In the genomic region with DNA sequence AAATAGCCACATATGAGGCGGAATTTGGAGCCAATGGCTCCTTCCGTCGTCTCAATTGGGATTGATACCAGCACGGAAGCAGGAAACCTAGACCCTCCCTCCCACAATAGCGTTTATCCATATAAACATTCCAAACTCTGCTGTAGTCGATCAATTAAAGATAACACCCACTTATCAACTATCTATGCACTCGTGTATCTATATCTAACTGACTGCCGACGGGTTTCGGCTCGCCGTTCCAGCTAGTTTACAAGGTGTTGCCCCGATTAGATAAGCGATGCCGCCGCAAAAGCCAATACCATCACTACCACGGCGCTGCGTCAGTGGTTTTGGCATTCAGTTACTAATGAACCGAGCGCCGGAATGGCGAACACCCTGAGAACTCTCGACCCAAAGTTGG, we compare ENCODE assay signal across 3 fruit fly cellular contexts.
TF ChIP-seq lines count a peak whose summit lies in the region.

A gene (plus strand): TSS at position 333 of the 400 bp plus-strand sequence.

- no peak for TF ChIP-seq CTCF in whole organism, embryonic (GFP tag; optimal IDR thresholded peaks at IDR 0.05; lab: Kevin White, UChicago)

TF ChIP-seq in whole organism, adult, 20 proteins besides CTCF, POLR2A, EP300 and RAD21:
- TF ChIP-seq tj (GFP tag; optimal IDR thresholded peaks at IDR 0.05; lab: Kevin White, UChicago) (no peak), bab1 (GFP tag; optimal IDR thresholded peaks at IDR 0.05; lab: Kevin White, UChicago) (no peak), CG1620 (GFP tag; optimal IDR thresholded peaks at IDR 0.05; lab: Kevin White, UChicago) (no peak), toe (GFP tag; optimal IDR thresholded peaks at IDR 0.05; lab: Kevin White, UChicago) (no peak), Crg-1 (GFP tag; optimal IDR thresholded peaks at IDR 0.05; lab: Kevin White, UChicago) (no peak), cic (GFP tag; optimal IDR thresholded peaks at IDR 0.05; lab: Kevin White, UChicago) (peak; percentile 53), CG12768 (GFP tag; optimal IDR thresholded peaks at IDR 0.05; lab: Kevin White, UChicago) (peak; percentile 7), pad (GFP tag; optimal IDR thresholded peaks at IDR 0.05; lab: Kevin White, UChicago) (no peak), CG11617 (GFP tag; optimal IDR thresholded peaks at IDR 0.05; lab: Kevin White, UChicago) (no peak)

TF ChIP-seq in whole organism, embryonic, 481 proteins besides CTCF, POLR2A, EP300 and RAD21:
- no peak for TF ChIP-seq Eip74EF (GFP tag; optimal IDR thresholded peaks at IDR 0.05; lab: Kevin White, UChicago)
- no peak for TF ChIP-seq stwl (tag; optimal IDR thresholded peaks at IDR 0.05; lab: Kevin White, UChicago)
- peak; percentile 64 for TF ChIP-seq sd (tag; optimal IDR thresholded peaks at IDR 0.05; lab: Kevin White, UChicago)
- peak; percentile 74 for TF ChIP-seq GATAe (GFP tag; conservative IDR thresholded peaks at IDR 0.05; lab: Robert Waterston, UW)
- no peak for TF ChIP-seq Oaz (GFP tag; IDR thresholded peaks at IDR 0.05; lab: Robert Waterston, UW)
- TF ChIP-seq CG9437 (GFP tag; optimal IDR thresholded peaks at IDR 0.05; lab: Kevin White, UChicago), result no peak
- TF ChIP-seq Nf-YC (tag; optimal IDR thresholded peaks at IDR 0.05; lab: Kevin White, UChicago), result no peak
- 0 out of 2 replicates have a peak, but pooled peaks have one; percentile 24 for TF ChIP-seq ranshi (GFP tag; IDR thresholded peaks at IDR 0.05; lab: Robert Waterston, UW)
- TF ChIP-seq sug (tag; optimal IDR thresholded peaks at IDR 0.05; lab: Kevin White, UChicago), result peak; percentile 52
- TF ChIP-seq Fer2 (tag; optimal IDR thresholded peaks at IDR 0.05; lab: Kevin White, UChicago), result no peak
- TF ChIP-seq CG43689 (GFP tag; IDR thresholded peaks at IDR 0.05; lab: Robert Waterston, UW), result no peak
- no peak for TF ChIP-seq zf30C (GFP tag; optimal IDR thresholded peaks at IDR 0.05; lab: Kevin White, UChicago)
- TF ChIP-seq CG34376 (GFP tag; optimal IDR thresholded peaks at IDR 0.05; lab: Kevin White, UChicago), result peak; percentile 53
- no peak for TF ChIP-seq trh (GFP tag; optimal IDR thresholded peaks at IDR 0.05; lab: Kevin White, UChicago)
- TF ChIP-seq Poxn (GFP tag; IDR thresholded peaks at IDR 0.05; lab: Robert Waterston, UW), result no peak
- no peak for TF ChIP-seq CG31388 (GFP tag; optimal IDR thresholded peaks at IDR 0.05; lab: Kevin White, UChicago)
- no peak for TF ChIP-seq gce (GFP tag; IDR thresholded peaks at IDR 0.05; lab: Robert Waterston, UW)
- peak; percentile 88 for TF ChIP-seq mirr (GFP tag; optimal IDR thresholded peaks at IDR 0.05; lab: Kevin White, UChicago)
- peak; percentile 11 for TF ChIP-seq CG10543 (GFP tag; optimal IDR thresholded peaks at IDR 0.05; lab: Kevin White, UChicago)
- TF ChIP-seq exex (tag; optimal IDR thresholded peaks at IDR 0.05; lab: Kevin White, UChicago), result peak; percentile 29
- peak; percentile 65 for TF ChIP-seq lab (GFP tag; optimal IDR thresholded peaks at IDR 0.05; lab: Kevin White, UChicago)
- TF ChIP-seq Nf-YA (GFP tag; IDR thresholded peaks at IDR 0.05; lab: Robert Waterston, UW), result no peak
- TF ChIP-seq CG11695 (GFP tag; IDR thresholded peaks at IDR 0.05; lab: Robert Waterston, UW), result no peak
- no peak for TF ChIP-seq Side (GFP tag; optimal IDR thresholded peaks at IDR 0.05; lab: Kevin White, UChicago)
- peak; percentile 58 for TF ChIP-seq Deaf1 (tag; optimal IDR thresholded peaks at IDR 0.05; lab: Kevin White, UChicago)
- peak; percentile 74 for TF ChIP-seq grn (GFP tag; optimal IDR thresholded peaks at IDR 0.05; lab: Kevin White, UChicago)
- peak; percentile 39 for TF ChIP-seq Med (GFP tag; lab: Kevin White, UChicago)
- 0 out of 4 replicates have a peak, but pooled peaks have one; percentile 42 for TF ChIP-seq chinmo (GFP tag; IDR thresholded peaks at IDR 0.05; lab: Robert Waterston, UW; ENCODE audit: partially characterized antibody)
- TF ChIP-seq sens (GFP tag; lab: Kevin White, UChicago), result peak; percentile 71

TF ChIP-seq in whole organism, prepupa, 60 proteins besides CTCF, POLR2A, EP300 and RAD21:
- TF ChIP-seq svp (GFP tag; lab: Kevin White, UChicago) (peak; percentile 41), Eip75B (GFP tag; optimal IDR thresholded peaks at IDR 0.05; lab: Kevin White, UChicago) (no peak)
